Fruit fly (Drosophila melanogaster) whole organism, embryonic: ENCODE results near the gene gammaCOP.

Source experiments
- Atf-2 ChIP-seq: fragments of 200-800 bp; sonication (Bioruptor generic); optimal IDR thresholded peaks from 2 replicates; lab custom pipeline; 2016; ENCODE audit warnings: missing biosample characterization, missing genetic modification characterization
- BEAF-32 ChIP-seq: fragments of 200-800 bp; sonication (Bioruptor generic); optimal IDR thresholded peaks from 3 replicates; lab custom pipeline; 2017; ENCODE audit warnings: missing biosample characterization, missing genetic modification characterization, mild to moderate bottlenecking, moderate library complexity, missing genetic modification reagents
- CG11247 ChIP-seq: fragments of 200-800 bp; sonication (Bioruptor generic); IDR thresholded peaks from 2 replicates; pipeline ENCODE4 v1.3.6; 2022; ENCODE audit warnings: missing biosample characterization, missing genetic modification characterization
- CG1233 ChIP-seq: fragments of 200-800 bp; sonication (Bioruptor generic); optimal IDR thresholded peaks from 4 replicates; lab custom pipeline; 2018; ENCODE audit warnings: missing biosample characterization, mild to moderate bottlenecking, missing genetic modification characterization
- CG1529 ChIP-seq: fragments of 200-800 bp; sonication (Bioruptor generic); optimal IDR thresholded peaks from 3 replicates; lab custom pipeline; 2018; ENCODE audit warnings: missing biosample characterization, missing genetic modification characterization
- CG15514 ChIP-seq: fragments of 200-800 bp; sonication (Bioruptor generic); optimal IDR thresholded peaks from 3 replicates; lab custom pipeline; 2017; ENCODE audit warnings: missing biosample characterization, missing genetic modification characterization, mild to moderate bottlenecking, moderate library complexity, missing genetic modification reagents
- CG17361 ChIP-seq: fragments of 200-800 bp; sonication (Bioruptor generic); IDR thresholded peaks from 3 replicates; pipeline ENCODE4 v1.3.6; 2022; ENCODE audit warnings: missing biosample characterization, missing genetic modification characterization
- CG17829 ChIP-seq: fragments of 200-800 bp; optimal IDR thresholded peaks from 2 replicates; lab custom pipeline; 2019; ENCODE audit warnings: missing biosample characterization, mild to moderate bottlenecking, missing genetic modification characterization, moderate library complexity
- CG2199 ChIP-seq: fragments of 200-800 bp; sonication (Bioruptor generic); IDR thresholded peaks from 3 replicates; pipeline ENCODE4 v1.3.6; 2022; ENCODE audit warnings: missing biosample characterization, missing genetic modification characterization
- CG31441 ChIP-seq: fragments of 200-800 bp; sonication (Bioruptor generic); IDR thresholded peaks from 2 replicates; pipeline ENCODE4 v1.3.6; 2022; ENCODE audit warnings: missing biosample characterization, missing genetic modification characterization
- CG3281 ChIP-seq: fragments of 200-800 bp; sonication (Bioruptor generic); optimal IDR thresholded peaks from 3 replicates; lab custom pipeline; 2017; ENCODE audit warnings: missing biosample characterization, mild to moderate bottlenecking, missing genetic modification characterization
- CG33557 ChIP-seq: fragments of 200-800 bp; sonication (Bioruptor generic); optimal IDR thresholded peaks from 2 replicates; lab custom pipeline; 2019; ENCODE audit warnings: missing biosample characterization, mild to moderate bottlenecking, missing genetic modification characterization, moderate library complexity
- CG3407 ChIP-seq: fragments of 200-800 bp; sonication (Bioruptor generic); optimal IDR thresholded peaks from 2 replicates; lab custom pipeline; 2018; ENCODE audit warnings: missing biosample characterization, mild to moderate bottlenecking, missing genetic modification characterization
- CG3726 ChIP-seq: fragments of 200-800 bp; sonication (Bioruptor generic); IDR thresholded peaks from 3 replicates; pipeline ENCODE4, ENCODE4 v1.3.6; 2022; ENCODE audit warnings: missing biosample characterization, missing genetic modification characterization
- CG3995 ChIP-seq: fragments of 200-800 bp; sonication (Bioruptor generic); optimal IDR thresholded peaks from 3 replicates; lab custom pipeline; 2016; ENCODE audit warnings: missing biosample characterization, missing genetic modification characterization
- CG5180 ChIP-seq: fragments of 200-800 bp; sonication (Bioruptor generic); optimal IDR thresholded peaks from 3 replicates; lab custom pipeline; 2017; ENCODE audit warnings: missing biosample characterization, missing genetic modification characterization, mild to moderate bottlenecking, moderate library complexity, missing genetic modification reagents
- CG5245 ChIP-seq: fragments of 200-800 bp; sonication (Bioruptor generic); optimal IDR thresholded peaks from 3 replicates; lab custom pipeline; 2016; ENCODE audit warnings: missing biosample characterization, missing genetic modification characterization
- CG7928 ChIP-seq: fragments of 200-800 bp; sonication (Bioruptor generic); optimal IDR thresholded peaks from 2 replicates; lab custom pipeline; 2017; ENCODE audit warnings: missing biosample characterization, mild to moderate bottlenecking, missing genetic modification characterization
- CG7987 ChIP-seq: fragments of 200-800 bp; sonication (Bioruptor generic); optimal IDR thresholded peaks from 2 replicates; lab custom pipeline; 2018; ENCODE audit warnings: missing biosample characterization, mild to moderate bottlenecking, missing genetic modification characterization, moderate library complexity
- CG9797 ChIP-seq: fragments of 200-800 bp; sonication (Bioruptor generic); optimal IDR thresholded peaks from 3 replicates; lab custom pipeline; 2018; ENCODE audit warnings: missing biosample characterization, mild to moderate bottlenecking, missing genetic modification characterization
- D19B ChIP-seq: fragments of 200-800 bp; sonication (Bioruptor generic); optimal IDR thresholded peaks from 2 replicates; lab custom pipeline; 2017; ENCODE audit warnings: missing biosample characterization, mild to moderate bottlenecking, missing genetic modification characterization
- ERR ChIP-seq: fragments of 200-800 bp; sonication (Bioruptor generic); optimal IDR thresholded peaks from 2 replicates; lab custom pipeline; 2016; ENCODE audit warnings: missing biosample characterization, missing genetic modification characterization
- Fer3 ChIP-seq: fragments of 200-800 bp; sonication (Bioruptor generic); optimal IDR thresholded peaks from 2 replicates; lab custom pipeline; 2018; ENCODE audit warnings: missing biosample characterization, mild to moderate bottlenecking, missing genetic modification characterization, moderate library complexity
- Hr51 ChIP-seq, 2 experiments: fragments of 200-800 bp; sonication (Bioruptor generic); optimal IDR thresholded peaks; 2 replicates in 1 of 2; 3 replicates in 1 of 2; lab custom pipeline; 2016 to 2018; ENCODE audit warnings: missing biosample characterization in 2 of 2, missing genetic modification characterization in 2 of 2, mild to moderate bottlenecking in 1 of 2, moderate library complexity in 1 of 2
- Jarid2 ChIP-seq: fragments of 200-800 bp; sonication (Bioruptor generic); optimal IDR thresholded peaks from 3 replicates; lab custom pipeline; 2017; ENCODE audit warnings: mild to moderate bottlenecking, missing biosample characterization, missing genetic modification reagents, missing genetic modification characterization
- Lpt ChIP-seq: fragments of >200 bp; optimal IDR thresholded peaks from 2 replicates; lab custom pipeline; 2018; ENCODE audit warnings: missing biosample characterization, missing genetic modification characterization
- Mrtf ChIP-seq: fragments of 200-800 bp; sonication (Bioruptor generic); IDR thresholded peaks from 3 replicates; pipeline ENCODE4 v1.3.6; 2022; ENCODE audit warnings: missing biosample characterization, missing genetic modification characterization
- NfI ChIP-seq: fragments of 200-800 bp; sonication (Bioruptor generic); optimal IDR thresholded peaks from 3 replicates; lab custom pipeline; 2018; ENCODE audit warnings: missing biosample characterization, mild to moderate bottlenecking, missing genetic modification characterization, moderate library complexity
- Oli ChIP-seq: fragments of 200-800 bp; sonication (Bioruptor generic); optimal IDR thresholded peaks from 2 replicates; lab custom pipeline; 2018; ENCODE audit warnings: missing biosample characterization, mild to moderate bottlenecking, missing genetic modification characterization, moderate library complexity
- Rx ChIP-seq: fragments of 200-800 bp; sonication (Bioruptor generic); IDR thresholded peaks from 2 replicates; pipeline ENCODE4 v1.3.6; 2022; ENCODE audit warnings: missing biosample characterization, missing genetic modification characterization
- Taf1 ChIP-seq: fragments of 200-800 bp; sonication (Bioruptor generic); IDR thresholded peaks from 2 replicates; pipeline ENCODE4 v1.3.6; 2022; ENCODE audit warnings: missing biosample characterization, missing genetic modification characterization
- Usf ChIP-seq: fragments of 200-800 bp; sonication (Bioruptor generic); optimal IDR thresholded peaks from 2 replicates; lab custom pipeline; 2017; ENCODE audit warnings: missing genotype, missing biosample characterization, missing genetic modification characterization
- Xbp1 ChIP-seq: fragments of 200-800 bp; sonication (Bioruptor generic); optimal IDR thresholded peaks from 3 replicates; lab custom pipeline; 2016; ENCODE audit warnings: missing biosample characterization, mild to moderate bottlenecking, missing genetic modification characterization
- al ChIP-seq: fragments of 200-800 bp; sonication (Bioruptor generic); IDR thresholded peaks from 2 replicates; pipeline ENCODE4 v1.3.6; 2022; ENCODE audit warnings: missing biosample characterization, missing genetic modification characterization
- cg ChIP-seq: fragments of 200-800 bp; sonication (Bioruptor generic); optimal IDR thresholded peaks from 3 replicates; lab custom pipeline; 2019; ENCODE audit warnings: missing biosample characterization, mild to moderate bottlenecking, missing genetic modification characterization, moderate library complexity
- disco-r ChIP-seq: fragments of 200-800 bp; sonication (Bioruptor generic); optimal IDR thresholded peaks from 2 replicates; lab custom pipeline; 2016; ENCODE audit warnings: missing biosample characterization, missing genetic modification characterization
- eyg ChIP-seq: fragments of 200-800 bp; sonication (Bioruptor generic); optimal IDR thresholded peaks from 3 replicates; lab custom pipeline; 2016; ENCODE audit warnings: missing biosample characterization, missing genetic modification characterization
- fd64A ChIP-seq: fragments of 200-800 bp; sonication (Bioruptor generic); optimal IDR thresholded peaks from 3 replicates; lab custom pipeline; 2018; ENCODE audit warnings: missing biosample characterization, mild to moderate bottlenecking, missing genetic modification characterization
- fd96Cb ChIP-seq: fragments of 200-800 bp; sonication (Bioruptor generic); optimal IDR thresholded peaks from 2 replicates; lab custom pipeline; 2018; ENCODE audit warnings: missing biosample characterization, mild to moderate bottlenecking, missing genetic modification characterization, moderate library complexity
- gcm ChIP-seq: fragments of 200-800 bp; sonication (Bioruptor generic); optimal IDR thresholded peaks from 2 replicates; lab custom pipeline; 2019; ENCODE audit warnings: missing biosample characterization, mild to moderate bottlenecking, missing genetic modification characterization, moderate library complexity
- gcm2 ChIP-seq: fragments of 200-800 bp; sonication (Bioruptor generic); optimal IDR thresholded peaks from 2 replicates; lab custom pipeline; 2016; ENCODE audit warnings: missing biosample characterization, missing genetic modification characterization
- hth ChIP-seq: fragments of >200 bp; optimal IDR thresholded peaks from 2 replicates; lab custom pipeline; 2017; ENCODE audit warnings: inconsistent platforms
- kah ChIP-seq: fragments of 200-800 bp; sonication (Bioruptor generic); optimal IDR thresholded peaks from 2 replicates; lab custom pipeline; 2018; ENCODE audit warnings: missing biosample characterization, mild to moderate bottlenecking, missing genetic modification characterization
- lab ChIP-seq: fragments of 200-800 bp; sonication (Bioruptor generic); optimal IDR thresholded peaks from 3 replicates; lab custom pipeline; 2017; ENCODE audit warnings: missing biosample characterization, missing genetic modification characterization, mild to moderate bottlenecking, moderate library complexity, missing genetic modification reagents
- psq ChIP-seq: fragments of 200-800 bp; sonication (Bioruptor generic); optimal IDR thresholded peaks from 2 replicates; lab custom pipeline; 2017; ENCODE audit warnings: missing biosample characterization, missing genetic modification characterization
- ro ChIP-seq: fragments of 200-800 bp; sonication (Bioruptor generic); IDR thresholded peaks from 2 replicates; pipeline ENCODE4 v1.3.6; 2022; ENCODE audit warnings: missing biosample characterization, missing genetic modification characterization
- sna ChIP-seq: fragments of 200-800 bp; sonication (Bioruptor generic); IDR thresholded peaks from 2 replicates; pipeline ENCODE4 v1.3.6; 2022; ENCODE audit warnings: missing biosample characterization, missing genetic modification characterization; ENCODE audit not compliant: partially characterized antibody
- stc ChIP-seq: fragments of 200-800 bp; sonication (Bioruptor generic); IDR thresholded peaks from 2 replicates; pipeline ENCODE4 v1.3.6; 2022; ENCODE audit warnings: missing biosample characterization, missing genetic modification characterization
- tgo ChIP-seq: fragments of 200-800 bp; sonication (Bioruptor generic); IDR thresholded peaks from 3 replicates; pipeline ENCODE4 v1.3.6; 2022; ENCODE audit warnings: missing biosample characterization, missing genetic modification characterization
- tna ChIP-seq: fragments of 200-800 bp; sonication (Bioruptor generic); IDR thresholded peaks from 2 replicates; pipeline ENCODE4 v1.3.6; 2022; ENCODE audit warnings: missing biosample characterization, missing genetic modification characterization; ENCODE audit not compliant: partially characterized antibody
- usp ChIP-seq: fragments of >200 bp; optimal IDR thresholded peaks from 2 replicates; lab custom pipeline; 2017; ENCODE audit warnings: missing biosample characterization, missing genetic modification characterization
- wor ChIP-seq: fragments of 200-800 bp; sonication (Bioruptor generic); IDR thresholded peaks from 2 replicates; pipeline ENCODE4 v1.3.6; 2022; ENCODE audit warnings: missing biosample characterization, missing genetic modification characterization

Gene gammaCOP

dm6 chr3R:31571885-31572292, at the start of gene gammaCOP (continued):
- TF ChIP-seq Atf-2 (no peak), CG3995 (no peak), CG7928 (GFP tag; lab: Kevin White, UChicago) (no peak), ro (GFP tag; lab: Robert Waterston, UW) (no peak), CG17829 (tag; lab: Kevin White, UChicago) (peak; percentile 36), lab (GFP tag; lab: Kevin White, UChicago) (no peak), tna (peak; percentile 91), Taf1 (GFP tag; lab: Robert Waterston, UW) (no peak), cg (GFP tag; lab: Kevin White, UChicago) (peak; percentile 25), CG3726 (no peak), psq (GFP tag; lab: Kevin White, UChicago) (no peak), Mrtf (GFP tag; lab: Robert Waterston, UW) (no peak), usp (GFP tag; lab: Kevin White, UChicago) (no peak), fd64A (GFP tag; lab: Kevin White, UChicago) (no peak), Rx (GFP tag; lab: Robert Waterston, UW) (no peak), CG17361 (GFP tag; lab: Robert Waterston, UW) (no peak; the same call in 2 of the 3 replicates), CG1529 (no peak), CG31441 (GFP tag; lab: Robert Waterston, UW) (no peak), D19B (GFP tag; lab: Kevin White, UChicago) (no peak), CG15514 (GFP tag; lab: Kevin White, UChicago) (peak; percentile 99), Jarid2 (GFP tag; lab: Kevin White, UChicago) (no peak), ERR (GFP tag; lab: Kevin White, UChicago) (no peak), wor (GFP tag; lab: Robert Waterston, UW) (no peak), Xbp1 (peak; percentile 77), Fer3 (tag; lab: Kevin White, UChicago) (no peak), BEAF-32 (GFP tag; lab: Kevin White, UChicago) (peak; percentile 87), CG33557 (GFP tag; lab: Kevin White, UChicago) (no peak), CG2199 (GFP tag; lab: Robert Waterston, UW) (no peak), al (GFP tag; lab: Robert Waterston, UW) (no peak), sna (peak; percentile 97), CG9797 (GFP tag; lab: Kevin White, UChicago) (no peak), eyg (GFP tag; lab: Kevin White, UChicago) (peak; percentile 5), disco-r (GFP tag; lab: Kevin White, UChicago) (no peak), CG1233 (GFP tag; lab: Kevin White, UChicago) (no peak), CG3281 (GFP tag; lab: Kevin White, UChicago) (no peak), gcm2 (GFP tag; lab: Kevin White, UChicago) (no peak), Oli (no peak), tgo (no peak), kah (GFP tag; lab: Kevin White, UChicago) (no peak), Lpt (GFP tag; lab: Kevin White, UChicago) (no peak), Usf (GFP tag; lab: Kevin White, UChicago) (no peak), fd96Cb (tag; lab: Kevin White, UChicago) (no peak), CG11247 (GFP tag; lab: Robert Waterston, UW) (no peak), Hr51 (GFP tag; optimal IDR thresholded peaks at IDR 0.05; lab: Kevin White, UChicago) (no peak), CG7987 (no peak), gcm (GFP tag; lab: Kevin White, UChicago) (peak; percentile 15), CG3407 (GFP tag; lab: Kevin White, UChicago) (no peak), CG5245 (GFP tag; lab: Kevin White, UChicago) (no peak), stc (no peak), NfI (GFP tag; lab: Kevin White, UChicago) (no peak), hth (lab: Kevin White, UChicago) (no peak), CG5180 (no peak)
